Worm (Caenorhabditis elegans) whole organism, young adult: ENCODE data around the gene fipr-25.

Experiments
- C17E4.6 ChIP-seq: fragments of 200-800 bp; sonication (Bioruptor generic); IDR thresholded peaks from 2 replicates; pipeline ENCODE4 v1.3.6; 2022; ENCODE audit warnings: missing genetic modification reagents, missing genetic modification characterization, missing compliant biosample characterization
- F22D6.2 ChIP-seq: sonication (generic microtip); optimal IDR thresholded peaks from 2 replicates; lab custom pipeline; 2016; ENCODE audit warnings: mild to moderate bottlenecking, missing genetic modification characterization, missing compliant biosample characterization
- F52B5.7 ChIP-seq: sonication (generic microtip); optimal IDR thresholded peaks from 2 replicates; lab custom pipeline; 2016; ENCODE audit warnings: mild to moderate bottlenecking, missing genetic modification characterization, missing compliant biosample characterization
- K12H6.12 ChIP-seq: fragments of 200-800 bp; sonication (Bioruptor generic); optimal IDR thresholded peaks from 2 replicates; lab custom pipeline; 2018; ENCODE audit warnings: mild to moderate bottlenecking, missing genetic modification characterization, missing compliant biosample characterization
- aptf-2 ChIP-seq: fragments of 200-800 bp; sonication (Bioruptor generic); conservative IDR thresholded peaks from 2 replicates; pipeline ENCODE4 v1.3.6; 2022; ENCODE audit warnings: missing genetic modification reagents, missing genetic modification characterization, missing compliant biosample characterization
- attf-3 ChIP-seq: fragments of 200-800 bp; sonication (Bioruptor generic); conservative IDR thresholded peaks from 2 replicates; pipeline ENCODE4 v1.3.6; 2022; ENCODE audit warnings: missing genetic modification reagents, missing genetic modification characterization, missing compliant biosample characterization
- ceh-40 ChIP-seq: fragments of 200-800 bp; sonication (Bioruptor generic); IDR thresholded peaks from 2 replicates; pipeline ENCODE4 v1.3.6; 2022; ENCODE audit warnings: missing genetic modification characterization, missing compliant biosample characterization
- ceh-58 ChIP-seq: fragments of 200-800 bp; sonication (Bioruptor generic); IDR thresholded peaks from 2 replicates; pipeline ENCODE4 v1.3.6; 2022; ENCODE audit warnings: missing genetic modification characterization, missing compliant biosample characterization
- die-1 ChIP-seq: sonication (generic microtip); optimal IDR thresholded peaks from 2 replicates; lab custom pipeline; 2016; ENCODE audit warnings: missing genotype, mild to moderate bottlenecking, missing genetic modification characterization, missing compliant biosample characterization
- hlh-12 ChIP-seq: sonication (generic microtip); optimal IDR thresholded peaks from 2 replicates; lab custom pipeline; 2016; ENCODE audit warnings: missing genetic modification characterization, missing compliant biosample characterization
- let-607 ChIP-seq, 2 experiments: fragments of 200-800 bp in 1 of 2; sonication (Bioruptor generic) in 1 of 2; sonication (generic microtip) in 1 of 2; optimal IDR thresholded peaks; 2 replicates each; lab custom pipeline; 2016 to 2018; ENCODE audit warnings: mild to moderate bottlenecking in 2 of 2, missing compliant biosample characterization in 2 of 2, missing genetic modification characterization in 2 of 2, moderate library complexity in 2 of 2, missing genotype in 1 of 2
- lin-26 ChIP-seq: fragments of 200-800 bp; sonication (Bioruptor generic); IDR thresholded peaks from 2 replicates; pipeline ENCODE4 v1.3.6; 2022; ENCODE audit warnings: missing genetic modification reagents, missing genetic modification characterization, missing compliant biosample characterization
- lsy-27 ChIP-seq: sonication (generic microtip); optimal IDR thresholded peaks from 2 replicates; lab custom pipeline; 2017; ENCODE audit warnings: missing genetic modification characterization, mild to moderate bottlenecking, missing compliant biosample characterization, antibody characterized with exemption, missing genotype, borderline replicate concordance; ENCODE audit not compliant: insufficient read depth
- madf-10 ChIP-seq: sonication (generic microtip); optimal IDR thresholded peaks from 2 replicates; lab custom pipeline; 2016; ENCODE audit warnings: mild to moderate bottlenecking, missing genetic modification characterization, missing compliant biosample characterization
- nhr-80 ChIP-seq: sonication (generic microtip); optimal IDR thresholded peaks from 2 replicates; lab custom pipeline; 2016; ENCODE audit warnings: missing genetic modification characterization, missing compliant biosample characterization
- sdz-38 ChIP-seq: sonication (generic microtip); optimal IDR thresholded peaks from 2 replicates; lab custom pipeline; 2016; ENCODE audit warnings: missing genotype, missing genetic modification characterization, missing compliant biosample characterization
- snpc-4 ChIP-seq, 5 experiments: fragments of 150-350 bp in 1 of 5; sonication (generic microtip) in 4 of 5; optimal IDR thresholded peaks; 2 replicates each; lab custom pipeline; 2014 to 2018; ENCODE audit warnings: missing genetic modification characterization in 5 of 5, missing biosample characterization in 3 of 5, antibody characterized with exemption in 2 of 5, mild to moderate bottlenecking in 2 of 5, missing compliant biosample characterization in 2 of 5, missing genotype in 2 of 5, moderate library complexity in 2 of 5, missing genetic modification reagents in 1 of 5
- tlf-1 ChIP-seq: fragments of 200-800 bp; sonication (Bioruptor generic); optimal IDR thresholded peaks from 2 replicates; lab custom pipeline; 2018; ENCODE audit warnings: mild to moderate bottlenecking, missing genetic modification characterization, missing compliant biosample characterization
- zfh-2 ChIP-seq: fragments of 200-800 bp; sonication (Bioruptor generic); conservative IDR thresholded peaks from 2 replicates; pipeline ENCODE4 v1.3.6; 2022; ENCODE audit warnings: missing genetic modification reagents, missing genetic modification characterization, missing compliant biosample characterization
- ztf-26 ChIP-seq: sonication (generic microtip); optimal IDR thresholded peaks from 2 replicates; lab custom pipeline; 2017; ENCODE audit warnings: missing genetic modification characterization, missing compliant biosample characterization

Gene fipr-25

DNA sequence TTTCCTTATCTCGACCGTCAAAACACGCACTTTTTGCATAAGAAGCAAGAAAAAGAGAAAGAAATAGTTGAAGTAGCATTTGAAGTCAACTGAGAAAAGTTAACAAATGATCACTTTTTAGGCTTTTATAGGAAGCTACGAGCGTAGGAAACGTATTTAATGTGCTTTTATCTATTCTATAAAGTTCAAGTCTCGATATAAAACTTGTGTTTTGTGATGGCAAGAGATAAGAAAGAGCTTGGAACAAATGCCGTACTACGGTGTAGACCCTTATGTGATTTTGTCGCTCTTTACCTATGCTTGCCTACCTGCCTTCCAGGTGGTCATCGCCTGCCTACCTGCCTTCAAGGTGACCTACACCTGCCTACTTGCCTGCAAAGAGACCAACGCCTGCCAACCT lies 47.0 kb downstream of the fipr-25 start, which contains the start of gene clec-206:
clec-206 (minus strand) TSS at position 101 of the 400 bp plus-strand sequence.
- TF ChIP-seq ceh-58 = 0 out of 2 replicates have a peak, but pooled peaks have one; percentile 38
- 0 out of 2 replicates have a peak, but pooled peaks have one; percentile 6 for TF ChIP-seq zfh-2
- no peak for TF ChIP-seq snpc-4 (GFP tag; optimal IDR thresholded peaks at IDR 0.05; lab: Kevin White, UChicago)
- TF ChIP-seq snpc-4 (tag; optimal IDR thresholded peaks at IDR 0.05; lab: Kevin White, UChicago) = no peak
- TF ChIP-seq aptf-2 = no peak

DNA sequence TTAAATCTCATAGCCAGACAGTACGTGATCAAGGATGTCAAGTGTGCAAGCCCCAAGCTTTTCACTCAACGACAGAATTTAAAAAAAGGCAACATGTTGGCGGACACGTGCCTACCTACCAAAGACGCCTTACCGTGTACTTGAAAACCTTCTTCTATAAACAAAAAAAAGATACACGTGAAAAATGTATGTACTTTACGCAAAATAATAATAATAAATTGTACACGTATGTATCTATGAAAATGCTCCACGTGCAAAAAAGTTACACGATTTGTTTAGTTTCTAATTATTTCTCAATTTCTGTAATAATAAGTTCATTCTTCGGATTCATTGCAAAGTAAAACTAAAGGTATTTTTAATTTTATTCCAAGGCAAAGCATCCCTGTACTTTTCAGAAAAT lies 47.4 kb downstream of the fipr-25 start, which contains the start of gene cysl-4:
cysl-4 (plus strand) TSS at position 301 of the 400 bp plus-strand sequence.
- TF ChIP-seq F22D6.2 (tag; lab: Kevin White, UChicago) = no peak
- no peak for TF ChIP-seq let-607 (tag; optimal IDR thresholded peaks at IDR 0.05; lab: Kevin White, UChicago)
- TF ChIP-seq hlh-12 (tag; lab: Kevin White, UChicago) = no peak
- TF ChIP-seq attf-3 (GFP tag; lab: Robert Waterston, UW) = no peak
- no peak for TF ChIP-seq sdz-38 (tag; lab: Kevin White, UChicago)
- TF ChIP-seq ceh-58 = no peak
- TF ChIP-seq die-1 (tag; lab: Kevin White, UChicago) = no peak
- TF ChIP-seq F52B5.7 (tag; lab: Kevin White, UChicago) = no peak
- no peak for TF ChIP-seq tlf-1
- no peak for TF ChIP-seq madf-10 (tag; lab: Kevin White, UChicago)
- TF ChIP-seq ztf-26 (tag; lab: Kevin White, UChicago) = no peak
- no peak for TF ChIP-seq K12H6.12 (tag; lab: Kevin White, UChicago)
- no peak for TF ChIP-seq lsy-27 (tag; lab: Kevin White, UChicago)
- TF ChIP-seq lin-26 (GFP tag; lab: Robert Waterston, UW) = no peak
- TF ChIP-seq C17E4.6 (GFP tag; lab: Robert Waterston, UW) = no peak
- TF ChIP-seq ceh-40 (GFP tag; lab: Robert Waterston, UW) = no peak
- no peak for TF ChIP-seq nhr-80 (tag; lab: Kevin White, UChicago)
